Fruit fly (Drosophila melanogaster): ENCODE measurements around the gene CG5111.
A peak's percentile ranks its signal among the peaks of the same experiment; 100 is the strongest.

Gene CG5111

dm6 chr3R:25518099-25518567 is 12.1 kb downstream of the CG5111 start (continued):
- 0 out of 2 replicates have a peak, but pooled peaks have one; percentile 29 for TF ChIP-seq chm (GFP tag; IDR thresholded peaks at IDR 0.05)
- 0 out of 2 replicates have a peak, but pooled peaks have one; percentile 6 for TF ChIP-seq CG31224 (GFP tag; IDR thresholded peaks at IDR 0.05)
- no peak for TF ChIP-seq twi (tag; optimal IDR thresholded peaks at IDR 0.05)
- no peak for TF ChIP-seq zfh1 (GFP tag; IDR thresholded peaks at IDR 0.05)
- no peak for TF ChIP-seq rib (GFP tag; IDR thresholded peaks at IDR 0.05)
- TF ChIP-seq Trl (optimal IDR thresholded peaks at IDR 0.05) = peak; percentile 80 to 83
- peak; percentile 5 for TF ChIP-seq Trl (GFP tag; optimal IDR thresholded peaks at IDR 0.05)
- TF ChIP-seq usp (GFP tag; optimal IDR thresholded peaks at IDR 0.05) = no peak
- TF ChIP-seq Dad (GFP tag; optimal IDR thresholded peaks at IDR 0.05) = no peak
- TF ChIP-seq CG3281 (GFP tag; optimal IDR thresholded peaks at IDR 0.05) = no peak
- no peak for TF ChIP-seq CG6175 (GFP tag; IDR thresholded peaks at IDR 0.05)
- TF ChIP-seq CG33557 (GFP tag; optimal IDR thresholded peaks at IDR 0.05) = no peak
- no peak for TF ChIP-seq CG8924 (tag; optimal IDR thresholded peaks at IDR 0.05)
- TF ChIP-seq CG1024 (GFP tag; IDR thresholded peaks at IDR 0.05) = no peak
- no peak for TF ChIP-seq ac (GFP tag; optimal IDR thresholded peaks at IDR 0.05)
- no peak for TF ChIP-seq Dp (GFP tag; optimal IDR thresholded peaks at IDR 0.05)
- TF ChIP-seq crp (GFP tag; optimal IDR thresholded peaks at IDR 0.05) = no peak
- no peak for TF ChIP-seq Dip2 (GFP tag; IDR thresholded peaks at IDR 0.05)
- no peak for TF ChIP-seq CG16863 (GFP tag; optimal IDR thresholded peaks at IDR 0.05)
- no peak for TF ChIP-seq nerfin-2 (GFP tag; IDR thresholded peaks at IDR 0.05; ENCODE audit: partially characterized antibody)
- TF ChIP-seq CG2199 (GFP tag; IDR thresholded peaks at IDR 0.05) = no peak
- TF ChIP-seq CG15601 (tag; optimal IDR thresholded peaks at IDR 0.05) = no peak
- no peak for TF ChIP-seq lilli (GFP tag; optimal IDR thresholded peaks at IDR 0.05)
- TF ChIP-seq tup (GFP tag; optimal IDR thresholded peaks at IDR 0.05) = no peak
- no peak for TF ChIP-seq bigmax (GFP tag; optimal IDR thresholded peaks at IDR 0.05)
- TF ChIP-seq Awh (GFP tag; IDR thresholded peaks at IDR 0.05) = no peak
- TF ChIP-seq emc (GFP tag; optimal IDR thresholded peaks at IDR 0.05) = no peak
- no peak for TF ChIP-seq CG4282 (GFP tag; optimal IDR thresholded peaks at IDR 0.05)
- TF ChIP-seq ab (GFP tag; optimal IDR thresholded peaks at IDR 0.05) = no peak
- no peak for TF ChIP-seq CoRest (tag; optimal IDR thresholded peaks at IDR 0.05)
- TF ChIP-seq CG13296 (GFP tag; optimal IDR thresholded peaks at IDR 0.05) = no peak
- no peak for TF ChIP-seq CG14441 (GFP tag; IDR thresholded peaks at IDR 0.05)
- no peak for TF ChIP-seq dati (GFP tag; IDR thresholded peaks at IDR 0.05)
- TF ChIP-seq Jarid2 (GFP tag; optimal IDR thresholded peaks at IDR 0.05) = peak; percentile 73
- peak; percentile 37 for TF ChIP-seq nom (GFP tag; optimal IDR thresholded peaks at IDR 0.05)
- peak; percentile 43 for TF ChIP-seq abd-A (tag; optimal IDR thresholded peaks at IDR 0.05)
- TF ChIP-seq gem (tag; optimal IDR thresholded peaks at IDR 0.05) = no peak
- TF ChIP-seq sqz (GFP tag; optimal IDR thresholded peaks at IDR 0.05) = peak; percentile 65
- no peak for TF ChIP-seq mld (GFP tag; IDR thresholded peaks at IDR 0.05; ENCODE audit: partially characterized antibody)
- TF ChIP-seq pzg (GFP tag; optimal IDR thresholded peaks at IDR 0.05) = no peak
- TF ChIP-seq sug (tag; optimal IDR thresholded peaks at IDR 0.05) = no peak
- TF ChIP-seq Drgx (GFP tag; IDR thresholded peaks at IDR 0.05) = 0 out of 2 replicates have a peak, but pooled peaks have one; percentile 16
- TF ChIP-seq CG2712 (tag; optimal IDR thresholded peaks at IDR 0.05) = no peak
- TF ChIP-seq MBD-R2 (GFP tag; IDR thresholded peaks at IDR 0.05) = no peak
- TF ChIP-seq her (GFP tag; optimal IDR thresholded peaks at IDR 0.05) = no peak
- TF ChIP-seq Poxn (GFP tag; IDR thresholded peaks at IDR 0.05) = no peak
- TF ChIP-seq cg (GFP tag; optimal IDR thresholded peaks at IDR 0.05) = no peak
- no peak for TF ChIP-seq Usf (GFP tag; optimal IDR thresholded peaks at IDR 0.05)
- no peak for TF ChIP-seq ham (GFP tag; IDR thresholded peaks at IDR 0.05)
- no peak for TF ChIP-seq CG10209 (GFP tag; optimal IDR thresholded peaks at IDR 0.05)
- no peak for TF ChIP-seq E2f2 (GFP tag; IDR thresholded peaks at IDR 0.05)
- TF ChIP-seq Elba2 (GFP tag; optimal IDR thresholded peaks at IDR 0.05) = no peak

Data from whole organism, embryonic.